Worm (Caenorhabditis elegans) whole organism, late embryonic: ENCODE data around the gene srj-42.

Experiments used
- K09A11.1 ChIP-seq: sonication (generic microtip); optimal IDR thresholded peaks from 2 replicates; lab custom pipeline; 2017; ENCODE audit warnings: antibody characterized with exemption, mild to moderate bottlenecking, missing genetic modification characterization, missing compliant biosample characterization; ENCODE audit not compliant: insufficient read depth
- ahr-1 ChIP-seq: sonication (generic microtip); optimal IDR thresholded peaks from 2 replicates; lab custom pipeline; 2016; ENCODE audit warnings: missing genetic modification characterization, missing compliant biosample characterization
- ama-1 ChIP-seq: fragments of 150-350 bp; optimal IDR thresholded peaks from 2 replicates; lab custom pipeline; 2014
- ceh-30 ChIP-seq: fragments of 150-350 bp; optimal IDR thresholded peaks from 2 replicates; lab custom pipeline; 2014; ENCODE audit warnings: missing biosample characterization, missing genetic modification characterization
- ceh-9 ChIP-seq: sonication (generic microtip); optimal IDR thresholded peaks from 2 replicates; lab custom pipeline; 2016; ENCODE audit warnings: mild to moderate bottlenecking, missing genetic modification characterization, inconsistent platforms, missing compliant biosample characterization
- dve-1 ChIP-seq: sonication (generic microtip); optimal IDR thresholded peaks from 2 replicates; lab custom pipeline; 2017; ENCODE audit warnings: antibody characterized with exemption, mild to moderate bottlenecking, missing genetic modification characterization, missing compliant biosample characterization
- elt-2 ChIP-seq: sonication (generic microtip); optimal IDR thresholded peaks from 2 replicates; lab custom pipeline; 2016; ENCODE audit warnings: missing genetic modification reagents, missing genetic modification characterization, missing compliant biosample characterization
- fkh-6 ChIP-seq: sonication (generic microtip); optimal IDR thresholded peaks from 2 replicates; lab custom pipeline; 2016; ENCODE audit warnings: missing genetic modification characterization, missing compliant biosample characterization
- hlh-30 ChIP-seq: sonication (generic microtip); optimal IDR thresholded peaks from 2 replicates; lab custom pipeline; 2017; ENCODE audit warnings: antibody characterized with exemption, missing genetic modification characterization, missing compliant biosample characterization; ENCODE audit not compliant: insufficient read depth
- hlh-6 ChIP-seq: sonication (generic microtip); optimal IDR thresholded peaks from 2 replicates; lab custom pipeline; 2016; ENCODE audit warnings: missing genotype, missing genetic modification characterization, missing compliant biosample characterization
- lin-11 ChIP-seq: fragments of 200-800 bp; sonication (Bioruptor generic); optimal IDR thresholded peaks from 2 replicates; lab custom pipeline; 2018; ENCODE audit warnings: mild to moderate bottlenecking, missing genetic modification characterization, missing compliant biosample characterization
- pqm-1 ChIP-seq: sonication (generic microtip); optimal IDR thresholded peaks from 2 replicates; lab custom pipeline; 2016; ENCODE audit warnings: missing genetic modification characterization, missing compliant biosample characterization
- sox-2 ChIP-seq: fragments of 200-800 bp; sonication (Bioruptor generic); IDR thresholded peaks from 2 replicates; pipeline ENCODE4 v1.3.6; 2022; ENCODE audit warnings: missing genetic modification reagents, missing genetic modification characterization, missing compliant biosample characterization
- zip-5 ChIP-seq: sonication (generic microtip); optimal IDR thresholded peaks from 2 replicates; lab custom pipeline; 2016; ENCODE audit warnings: missing genetic modification characterization, missing compliant biosample characterization

DNA sequence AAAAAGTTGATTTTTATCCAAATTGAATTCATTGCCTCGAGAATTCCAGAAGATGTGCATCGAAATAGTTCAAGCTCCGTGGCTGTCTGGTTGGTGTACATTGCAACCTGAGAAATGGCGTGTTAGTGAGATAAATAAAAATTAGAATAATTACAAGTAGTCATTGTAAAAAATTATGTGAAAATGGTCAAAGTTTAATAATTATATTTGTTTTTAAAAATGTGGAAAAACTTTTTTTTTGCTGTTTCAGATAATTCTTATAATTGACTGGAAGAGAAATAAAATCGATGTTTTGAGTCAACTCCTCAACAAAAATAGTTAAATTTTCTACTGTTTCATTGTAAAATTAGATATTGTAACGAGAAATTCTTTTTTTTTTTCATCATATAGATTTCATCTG is 49.1 kb downstream of the srj-42 start, which contains the start of gene sra-30:
- TF ChIP-seq hlh-6 (tag; lab: Kevin White, UChicago): no peak
- no peak for TF ChIP-seq pqm-1 (tag; lab: Kevin White, UChicago)
- no peak for TF ChIP-seq ceh-30 (tag; lab: Kevin White, UChicago)
- no peak for TF ChIP-seq ama-1 (lab: Kevin White, UChicago)
- TF ChIP-seq hlh-30 (tag; lab: Kevin White, UChicago): no peak
- TF ChIP-seq ceh-9: no peak
- TF ChIP-seq sox-2 (GFP tag; lab: Robert Waterston, UW): no peak
- TF ChIP-seq ahr-1 (tag; lab: Kevin White, UChicago): no peak
- TF ChIP-seq K09A11.1: no peak
- TF ChIP-seq zip-5 (tag; lab: Kevin White, UChicago): no peak
- no peak for TF ChIP-seq lin-11 (tag; lab: Kevin White, UChicago)
- no peak for TF ChIP-seq dve-1 (tag; lab: Kevin White, UChicago)
- TF ChIP-seq fkh-6 (tag; lab: Kevin White, UChicago): no peak
- no peak for TF ChIP-seq elt-2 (tag; lab: Kevin White, UChicago)
